Worm (Caenorhabditis elegans): ENCODE results near the gene T23C6.4.
"Not testable (repeated sequence)": the region's sequence is repeated elsewhere in the genome, so short reads cannot be mapped to it uniquely, and the experiment has no call there.

The T23C6.4 gene

ce11 chrX:17168086-17168485 lies 18.4 kb upstream of the T23C6.4 start:
- TF ChIP-seq ztf-29 (GFP tag; IDR thresholded peaks at IDR 0.05) (no peak), flt-1 (GFP tag; IDR thresholded peaks at IDR 0.05) (no peak), cog-1 (tag; optimal IDR thresholded peaks at IDR 0.05) (no peak), med-1 (GFP tag; optimal IDR thresholded peaks at IDR 0.05; ENCODE audit: insufficient read depth) (no peak), tab-1 (GFP tag; IDR thresholded peaks at IDR 0.05) (no peak), T22C8.4 (GFP tag; IDR thresholded peaks at IDR 0.05) (no peak), ztf-23 (GFP tag; IDR thresholded peaks at IDR 0.05) (no peak), klf-2 (GFP tag; conservative IDR thresholded peaks at IDR 0.05) (no peak), ref-1 (GFP tag; conservative IDR thresholded peaks at IDR 0.05) (no peak)

DNA sequence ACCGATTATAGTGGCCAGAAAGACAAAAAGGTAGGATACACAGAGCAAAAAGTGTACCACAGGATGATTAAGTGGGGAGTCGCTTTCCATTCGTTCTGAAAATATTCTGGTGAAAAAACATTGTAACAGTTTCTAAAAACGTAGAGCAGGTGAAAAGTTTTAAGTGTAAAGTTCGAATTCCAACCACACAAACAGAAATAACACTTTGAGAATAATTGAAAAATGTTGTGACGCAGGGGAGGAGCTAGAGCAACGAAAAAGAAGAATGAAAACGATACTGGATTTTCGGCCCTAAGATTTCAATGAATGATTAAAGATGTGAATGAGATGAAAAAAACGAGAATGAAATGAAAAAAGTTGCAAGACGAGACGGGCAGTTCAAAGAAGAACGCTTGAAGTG lies 8.1 kb upstream of the T23C6.4 start, which contains the start of gene npr-21:
Gene npr-21 (minus strand): TSS at position 101 of the 400 bp plus-strand sequence.
- TF ChIP-seq ztf-29 (GFP tag; IDR thresholded peaks at IDR 0.05): no peak

DNA sequence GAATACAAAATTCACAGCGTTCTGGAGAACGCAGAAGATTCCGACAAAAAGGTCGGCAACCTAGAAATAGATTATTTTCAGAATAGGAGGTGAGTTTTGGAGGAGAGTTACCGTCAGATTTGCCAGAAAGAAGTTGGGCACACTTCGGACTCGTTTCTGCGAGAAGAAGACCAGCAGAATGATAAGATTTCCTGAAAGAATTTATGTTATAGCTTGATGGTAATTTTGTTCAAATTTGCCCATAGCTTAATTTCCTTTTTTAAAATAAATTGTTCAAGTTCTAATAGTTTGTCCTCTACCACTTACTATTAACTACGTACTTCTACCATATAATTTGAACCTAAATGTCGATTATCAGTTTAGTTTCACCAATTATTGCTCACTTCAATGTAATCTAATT lies 7.4 kb upstream of the T23C6.4 start:
- TF ChIP-seq flt-1 (GFP tag; IDR thresholded peaks at IDR 0.05) (no peak), tab-1 (GFP tag; IDR thresholded peaks at IDR 0.05) (no peak), T22C8.4 (GFP tag; IDR thresholded peaks at IDR 0.05) (no peak), med-1 (GFP tag; optimal IDR thresholded peaks at IDR 0.05; ENCODE audit: insufficient read depth) (no peak), ztf-23 (GFP tag; IDR thresholded peaks at IDR 0.05) (no peak), ref-1 (GFP tag; conservative IDR thresholded peaks at IDR 0.05) (no peak), klf-2 (GFP tag; conservative IDR thresholded peaks at IDR 0.05) (no peak), ztf-29 (GFP tag; IDR thresholded peaks at IDR 0.05) (no peak), cog-1 (tag; optimal IDR thresholded peaks at IDR 0.05) (no peak)

ce11 chrX:17151160-17151711 lies 1.5 kb upstream of the T23C6.4 start, which contains the start of gene mdt-1.2:
TSS of gene mdt-1.2 (plus strand) at chrX:17151522.
- TF ChIP-seq cog-1 (tag; optimal IDR thresholded peaks at IDR 0.05) (peak; percentile 71), tab-1 (GFP tag; IDR thresholded peaks at IDR 0.05) (0 out of 2 replicates have a peak, but pooled peaks have one; percentile 35), flt-1 (GFP tag; IDR thresholded peaks at IDR 0.05) (peak; percentile 62; the same call in 1 of the 2 replicates), klf-2 (GFP tag; conservative IDR thresholded peaks at IDR 0.05) (no peak)

DNA sequence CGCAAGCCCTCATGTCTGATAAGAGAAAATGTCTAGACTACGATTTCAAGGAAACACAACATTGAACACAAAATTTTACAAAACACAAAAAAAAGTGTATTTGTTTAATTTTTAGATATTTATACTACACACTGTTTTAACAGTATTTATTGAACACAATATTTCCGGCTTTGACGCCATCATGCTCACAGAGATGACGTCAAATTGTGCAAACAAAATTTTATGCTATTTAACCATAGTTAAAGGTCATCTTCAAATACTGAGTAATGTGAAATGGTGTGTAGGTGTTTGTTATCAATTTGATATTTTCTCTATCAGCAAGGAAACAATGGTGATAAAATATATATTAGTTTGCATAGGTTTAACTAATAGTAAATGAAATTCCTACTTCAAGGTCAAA lies 3.2 kb downstream of the T23C6.4 start:
- TF ChIP-seq tab-1 (GFP tag; IDR thresholded peaks at IDR 0.05) (no peak), flt-1 (GFP tag; IDR thresholded peaks at IDR 0.05) (no peak), med-1 (GFP tag; optimal IDR thresholded peaks at IDR 0.05; ENCODE audit: insufficient read depth) (no peak), cog-1 (tag; optimal IDR thresholded peaks at IDR 0.05) (no peak)

DNA sequence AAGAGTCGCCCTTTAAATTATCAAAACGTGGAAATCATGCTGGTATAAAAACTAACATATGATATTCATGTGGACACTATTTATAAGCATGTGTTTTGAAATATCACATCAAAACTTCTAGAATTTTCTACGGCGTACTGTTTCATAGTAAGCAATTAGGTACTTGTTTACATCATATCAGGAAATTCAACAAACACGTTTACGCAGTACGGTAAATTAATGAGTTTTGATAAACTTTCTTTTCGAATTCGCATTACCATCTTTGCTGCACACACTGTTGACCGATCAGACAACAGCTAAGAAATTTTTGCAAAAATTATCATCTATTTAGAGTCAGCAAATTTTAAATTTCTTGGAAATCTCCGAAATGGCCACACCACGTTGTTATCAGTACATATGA lies 9.3 kb downstream of the T23C6.4 start:
- no peak for TF ChIP-seq tab-1 (GFP tag; IDR thresholded peaks at IDR 0.05)
- TF ChIP-seq flt-1 (GFP tag; IDR thresholded peaks at IDR 0.05): no peak
- TF ChIP-seq med-1 (GFP tag; optimal IDR thresholded peaks at IDR 0.05; ENCODE audit: insufficient read depth): no peak
- TF ChIP-seq klf-2 (GFP tag; conservative IDR thresholded peaks at IDR 0.05): no peak
- TF ChIP-seq ztf-23 (GFP tag; IDR thresholded peaks at IDR 0.05): no peak

DNA sequence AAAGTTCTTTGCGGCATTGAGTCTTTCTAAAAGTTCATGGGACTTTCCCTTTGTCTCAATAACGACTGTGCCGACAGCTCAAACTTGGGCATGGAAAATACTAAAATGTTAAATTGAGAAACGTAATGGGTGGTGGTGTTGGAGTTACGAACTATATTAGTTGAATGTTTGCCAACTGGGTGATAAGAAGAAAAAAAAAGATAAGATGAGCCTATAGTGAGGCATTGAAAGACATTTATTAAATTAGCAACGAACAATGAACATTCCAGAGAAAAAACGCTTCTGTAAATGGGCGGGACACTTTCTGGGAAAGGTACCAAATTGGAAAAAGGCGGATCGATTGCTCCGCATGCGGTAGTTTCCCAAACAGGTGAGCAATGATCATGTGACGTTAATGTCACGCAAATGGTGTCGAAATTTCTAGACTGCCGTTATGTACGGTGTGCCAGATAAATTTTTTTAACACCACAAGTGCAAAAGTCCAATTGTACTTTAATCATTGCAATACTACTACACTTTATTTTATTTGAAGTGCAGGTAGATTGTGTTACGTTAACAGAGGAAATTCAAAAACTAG lies 10.4 kb downstream of the T23C6.4 start:
- no peak for TF ChIP-seq klf-2 (GFP tag; conservative IDR thresholded peaks at IDR 0.05)
- TF ChIP-seq flt-1 (GFP tag; IDR thresholded peaks at IDR 0.05): no peak
- TF ChIP-seq tab-1 (GFP tag; IDR thresholded peaks at IDR 0.05): no peak

- TF ChIP-seq med-1 (GFP tag; optimal IDR thresholded peaks at IDR 0.05; ENCODE audit: insufficient read depth): no peak
Measured at ce11 chrX:17138060-17138557, 11.6 kb downstream of the T23C6.4 start, which contains the start of gene cnp-3. TSS of gene cnp-3 (minus strand) at chrX:17138110.

ce11 chrX:17135704-17136103 lies 14.0 kb downstream of the T23C6.4 start:
- TF ChIP-seq klf-2 (GFP tag; conservative IDR thresholded peaks at IDR 0.05): no peak
- no peak for TF ChIP-seq T22C8.4 (GFP tag; IDR thresholded peaks at IDR 0.05)
- TF ChIP-seq med-1 (GFP tag; optimal IDR thresholded peaks at IDR 0.05; ENCODE audit: insufficient read depth): no peak
- no peak for TF ChIP-seq tab-1 (GFP tag; IDR thresholded peaks at IDR 0.05)
- TF ChIP-seq ref-1 (GFP tag; conservative IDR thresholded peaks at IDR 0.05): no peak
- TF ChIP-seq ztf-23 (GFP tag; IDR thresholded peaks at IDR 0.05): no peak
- TF ChIP-seq ztf-29 (GFP tag; IDR thresholded peaks at IDR 0.05): no peak

- TF ChIP-seq cog-1 (tag; optimal IDR thresholded peaks at IDR 0.05): no peak
- no peak for TF ChIP-seq klf-2 (GFP tag; conservative IDR thresholded peaks at IDR 0.05)
- TF ChIP-seq med-1 (GFP tag; optimal IDR thresholded peaks at IDR 0.05; ENCODE audit: insufficient read depth): no peak
- TF ChIP-seq ztf-29 (GFP tag; IDR thresholded peaks at IDR 0.05): no peak
Measured at ce11 chrX:17134427-17134826, 15.3 kb downstream of the T23C6.4 start, which contains the start of gene K09E3.7. TSS of gene K09E3.7 (minus strand) at chrX:17134527.

DNA sequence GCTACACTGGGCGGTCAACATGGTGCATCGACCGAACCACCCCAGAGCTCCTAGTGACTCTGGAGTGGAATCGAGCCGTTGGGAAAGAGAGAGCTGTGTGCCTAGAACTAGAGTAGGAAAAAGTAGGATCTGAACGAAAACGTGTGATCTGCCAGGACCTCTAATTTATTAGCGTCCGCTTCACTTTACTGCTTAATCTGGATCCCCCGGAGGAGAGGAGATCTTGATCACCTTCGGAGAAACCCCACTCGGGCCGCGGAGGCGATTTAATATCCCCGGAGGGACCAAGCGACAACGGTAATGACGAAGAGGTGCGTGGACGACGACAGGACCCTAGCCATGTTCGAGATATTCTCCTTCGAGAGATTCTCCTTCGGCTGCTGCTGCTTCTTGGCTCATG lies 32.4 kb downstream of the T23C6.4 start, which contains the start of gene K09E3.2:
Gene K09E3.2 (plus strand): TSS at position 301 of the 400 bp plus-strand sequence.
- not testable (repeated sequence) for TF ChIP-seq ztf-23, ztf-29, flt-1 (GFP tag; IDR thresholded peaks at IDR 0.05)
